Worm (Caenorhabditis elegans): ENCODE data around the gene F55A4.7.
A peak's percentile ranks its signal among the peaks of the same experiment; 100 is the strongest.

Gene F55A4.7

ce11 chrX:1021835-1022311, 16.4 kb downstream of the F55A4.7 start (continued):
- TF ChIP-seq ceh-90 (tag; optimal IDR thresholded peaks at IDR 0.05) (no peak), hpl-2 (GFP tag; optimal IDR thresholded peaks at IDR 0.05) (no peak), C16A3.4 (tag; optimal IDR thresholded peaks at IDR 0.05) (no peak), rnt-1 (tag; optimal IDR thresholded peaks at IDR 0.05) (peak; percentile 5), pax-3 (tag; optimal IDR thresholded peaks at IDR 0.05) (no peak), nhr-84 (tag; optimal IDR thresholded peaks at IDR 0.05) (no peak), hlh-4 (tag; optimal IDR thresholded peaks at IDR 0.05) (no peak), zip-4 (GFP tag; optimal IDR thresholded peaks at IDR 0.05) (no peak), dpl-1 (GFP tag; optimal IDR thresholded peaks at IDR 0.05) (no peak), sptf-1 (tag; optimal IDR thresholded peaks at IDR 0.05) (no peak), lin-14 (GFP tag; optimal IDR thresholded peaks at IDR 0.05) (peak; percentile 86), nhr-19 (GFP tag; conservative IDR thresholded peaks at IDR 0.05) (no peak), mab-9 (GFP tag; IDR thresholded peaks at IDR 0.05) (peak; percentile 64; the same call in 1 of the 2 replicates), nhr-12 (tag; optimal IDR thresholded peaks at IDR 0.05) (no peak), snu-23 (GFP tag; optimal IDR thresholded peaks at IDR 0.05) (no peak), F16B12.6 (tag; optimal IDR thresholded peaks at IDR 0.05) (no peak), Y116A8C.19 (tag; optimal IDR thresholded peaks at IDR 0.05; ENCODE audit: borderline replicate concordance) (no peak), mep-1 (tag; optimal IDR thresholded peaks at IDR 0.05) (no peak), vab-15 (tag; optimal IDR thresholded peaks at IDR 0.05) (no peak), ztf-4 (tag; optimal IDR thresholded peaks at IDR 0.05) (no peak), ceh-8 (GFP tag; optimal IDR thresholded peaks at IDR 0.05) (peak; percentile 53), tlp-1 (tag; optimal IDR thresholded peaks at IDR 0.05) (no peak), aha-1 (tag; optimal IDR thresholded peaks at IDR 0.05) (no peak), lin-35 (GFP tag; optimal IDR thresholded peaks at IDR 0.05) (no peak), sox-4 (tag; optimal IDR thresholded peaks at IDR 0.05) (no peak), pqm-1 (tag; optimal IDR thresholded peaks at IDR 0.05) (no peak), ceh-82 (tag; optimal IDR thresholded peaks at IDR 0.05) (peak in 1 of 3 experiments; percentile 33), sup-37 (GFP tag; optimal IDR thresholded peaks at IDR 0.05) (no peak), lsy-2 (tag; optimal IDR thresholded peaks at IDR 0.05) (no peak), ceh-88 (GFP tag; IDR thresholded peaks at IDR 0.05) (no peak), ama-1 (optimal IDR thresholded peaks at IDR 0.05) (no peak)

ce11 chrX:1018586-1018985, 19.7 kb downstream of the F55A4.7 start:
- TF ChIP-seq aha-1 (tag; optimal IDR thresholded peaks at IDR 0.05): no peak
- peak; percentile 63 for TF ChIP-seq nhr-71 (tag; optimal IDR thresholded peaks at IDR 0.05)
- TF ChIP-seq ztf-11 (tag; optimal IDR thresholded peaks at IDR 0.05): peak in 1 of 2 experiments; percentile 25
- TF ChIP-seq fkh-4 (tag; optimal IDR thresholded peaks at IDR 0.05; ENCODE audit: borderline replicate concordance): no peak
- TF ChIP-seq ces-1 (GFP tag; optimal IDR thresholded peaks at IDR 0.05): peak; percentile 67
- no peak for TF ChIP-seq ets-5 (GFP tag; IDR thresholded peaks at IDR 0.05)
- no peak for TF ChIP-seq lin-15B (tag; optimal IDR thresholded peaks at IDR 0.05)
- TF ChIP-seq irx-1 (tag; optimal IDR thresholded peaks at IDR 0.05): no peak
- no peak for TF ChIP-seq C04F5.9 (tag; optimal IDR thresholded peaks at IDR 0.05)
- peak; percentile 1 for TF ChIP-seq snu-23 (GFP tag; optimal IDR thresholded peaks at IDR 0.05)
- TF ChIP-seq xbp-1 (tag; optimal IDR thresholded peaks at IDR 0.05): no peak
- no peak for TF ChIP-seq rnt-1 (tag; optimal IDR thresholded peaks at IDR 0.05)
- TF ChIP-seq snpc-4 (tag; optimal IDR thresholded peaks at IDR 0.05): no peak
- peak; percentile 52 for TF ChIP-seq egl-13 (tag; optimal IDR thresholded peaks at IDR 0.05)
- TF ChIP-seq vab-15 (tag; optimal IDR thresholded peaks at IDR 0.05): no peak
- peak; percentile 31 for TF ChIP-seq skn-1 (tag; optimal IDR thresholded peaks at IDR 0.05)
- no peak for TF ChIP-seq efl-1 (optimal IDR thresholded peaks at IDR 0.05)
- no peak for TF ChIP-seq efl-1 (GFP tag; optimal IDR thresholded peaks at IDR 0.05 in 1 of 2)
- no peak for TF ChIP-seq isw-1 (GFP tag; IDR thresholded peaks at IDR 0.05)
- no peak for TF ChIP-seq nhr-20 (tag; optimal IDR thresholded peaks at IDR 0.05)
- TF ChIP-seq ama-1 (optimal IDR thresholded peaks at IDR 0.05): no peak
- TF ChIP-seq jun-1 (tag; optimal IDR thresholded peaks at IDR 0.05): no peak
- no peak for TF ChIP-seq tlp-1 (tag; optimal IDR thresholded peaks at IDR 0.05)
- no peak for TF ChIP-seq efl-3 (GFP tag; optimal IDR thresholded peaks at IDR 0.05)
- TF ChIP-seq nhr-237 (tag; optimal IDR thresholded peaks at IDR 0.05): no peak
- no peak for TF ChIP-seq fkh-10 (GFP tag; optimal IDR thresholded peaks at IDR 0.05)
- no peak for TF ChIP-seq unc-62 (GFP tag; optimal IDR thresholded peaks at IDR 0.05)
- TF ChIP-seq unc-30 (tag; optimal IDR thresholded peaks at IDR 0.05): no peak
- TF ChIP-seq nhr-84 (tag; optimal IDR thresholded peaks at IDR 0.05): no peak
- no peak for TF ChIP-seq lin-39 (tag; optimal IDR thresholded peaks at IDR 0.05)
- no peak for TF ChIP-seq pax-3 (tag; optimal IDR thresholded peaks at IDR 0.05)
- no peak for TF ChIP-seq nhr-12 (tag; optimal IDR thresholded peaks at IDR 0.05)
